Worm (Caenorhabditis elegans) whole organism, late embryonic: ENCODE data around the gene B0416.10.

Experiments
- K02D7.2 ChIP-seq: sonication (generic microtip); optimal IDR thresholded peaks from 2 replicates; lab custom pipeline; 2017; ENCODE audit warnings: mild to moderate bottlenecking, missing genetic modification characterization, missing compliant biosample characterization
- nhr-11 ChIP-seq: fragments of 150-350 bp; optimal IDR thresholded peaks from 2 replicates; lab custom pipeline; 2014; ENCODE audit warnings: missing biosample characterization, missing genetic modification characterization

ce11 chrX:9231556-9231955, 42.9 kb downstream of the B0416.10 start:
- TF ChIP-seq nhr-11 (tag; lab: Kevin White, UChicago) (no peak), K02D7.2 (tag; lab: Kevin White, UChicago) (no peak)
